Fruit fly (Drosophila melanogaster) whole organism, embryonic: ENCODE data around the gene Ca-Ma2d.
A peak's percentile ranks its signal among the peaks of the same experiment; 100 is the strongest.

ENCODE experiments used
- CG10462 ChIP-seq: fragments of 200-800 bp; sonication (Bioruptor generic); optimal IDR thresholded peaks from 2 replicates; lab custom pipeline; 2016; ENCODE audit warnings: missing biosample characterization, missing genetic modification characterization
- CG11695 ChIP-seq: fragments of 200-800 bp; sonication (Bioruptor generic); IDR thresholded peaks from 3 replicates; pipeline ENCODE4 v1.3.6; 2022; ENCODE audit warnings: missing biosample characterization, missing genetic modification characterization
- CG14050 ChIP-seq: fragments of 200-800 bp; sonication (Bioruptor generic); IDR thresholded peaks from 3 replicates; pipeline ENCODE4 v1.3.6; 2022; ENCODE audit warnings: missing biosample characterization, missing genetic modification characterization
- CG17612 ChIP-seq: fragments of 200-800 bp; sonication (Bioruptor generic); IDR thresholded peaks from 2 replicates; pipeline ENCODE4 v1.3.6; 2022; ENCODE audit warnings: missing biosample characterization, missing genetic modification characterization
- CG18011 ChIP-seq: fragments of 200-800 bp; sonication (Bioruptor generic); optimal IDR thresholded peaks from 2 replicates; lab custom pipeline; 2017; ENCODE audit warnings: missing biosample characterization, missing genetic modification characterization, mild to moderate bottlenecking, moderate library complexity, missing genotype
- CG2199 ChIP-seq: fragments of 200-800 bp; sonication (Bioruptor generic); IDR thresholded peaks from 3 replicates; pipeline ENCODE4 v1.3.6; 2022; ENCODE audit warnings: missing biosample characterization, missing genetic modification characterization
- CG2202 ChIP-seq: fragments of 200-800 bp; sonication (Bioruptor generic); optimal IDR thresholded peaks from 2 replicates; lab custom pipeline; 2018; ENCODE audit warnings: missing biosample characterization, mild to moderate bottlenecking, missing genetic modification characterization
- CG3065 ChIP-seq: fragments of 200-800 bp; sonication (Bioruptor generic); optimal IDR thresholded peaks from 2 replicates; lab custom pipeline; 2016; ENCODE audit warnings: missing biosample characterization, missing genetic modification characterization
- CG31441 ChIP-seq: fragments of 200-800 bp; sonication (Bioruptor generic); IDR thresholded peaks from 2 replicates; pipeline ENCODE4 v1.3.6; 2022; ENCODE audit warnings: missing biosample characterization, missing genetic modification characterization
- CG32767 ChIP-seq: fragments of 200-800 bp; sonication (Bioruptor generic); IDR thresholded peaks from 2 replicates; pipeline ENCODE4 v1.3.6; 2022; ENCODE audit warnings: missing biosample characterization, missing genetic modification characterization
- CG3995 ChIP-seq: fragments of 200-800 bp; sonication (Bioruptor generic); optimal IDR thresholded peaks from 3 replicates; lab custom pipeline; 2016; ENCODE audit warnings: missing biosample characterization, missing genetic modification characterization
- CG4328 ChIP-seq: fragments of 200-800 bp; sonication (Bioruptor generic); optimal IDR thresholded peaks from 3 replicates; lab custom pipeline; 2017; ENCODE audit warnings: missing biosample characterization, missing genetic modification reagents, missing genetic modification characterization
- CG4854 ChIP-seq: fragments of 200-800 bp; sonication (Bioruptor generic); optimal IDR thresholded peaks from 2 replicates; lab custom pipeline; 2016; ENCODE audit warnings: missing biosample characterization, missing genetic modification characterization, inconsistent platforms
- CG6654 ChIP-seq: fragments of 200-800 bp; sonication (Bioruptor generic); optimal IDR thresholded peaks from 2 replicates; lab custom pipeline; 2017; ENCODE audit warnings: missing biosample characterization, mild to moderate bottlenecking, missing genetic modification characterization
- CG7839 ChIP-seq: fragments of 200-800 bp; sonication (Bioruptor generic); optimal IDR thresholded peaks from 3 replicates; lab custom pipeline; 2018; ENCODE audit warnings: missing biosample characterization, mild to moderate bottlenecking, missing genetic modification characterization, moderate library complexity
- D19B ChIP-seq: fragments of 200-800 bp; sonication (Bioruptor generic); optimal IDR thresholded peaks from 2 replicates; lab custom pipeline; 2017; ENCODE audit warnings: missing biosample characterization, mild to moderate bottlenecking, missing genetic modification characterization
- Dad ChIP-seq: fragments of 200-800 bp; sonication (Bioruptor generic); optimal IDR thresholded peaks from 3 replicates; lab custom pipeline; 2016; ENCODE audit warnings: missing biosample characterization, missing genetic modification characterization
- Ets65A ChIP-seq: fragments of 200-800 bp; sonication (Bioruptor generic); peaks from one replicate; lab custom pipeline; 2016; ENCODE audit warnings: missing biosample characterization, missing genetic modification characterization
- H15 ChIP-seq: fragments of 200-800 bp; sonication (Bioruptor generic); IDR thresholded peaks from 3 replicates; pipeline ENCODE4 v1.3.6; 2022; ENCODE audit warnings: missing biosample characterization, missing genetic modification characterization
- Hr51 ChIP-seq, 2 experiments: fragments of 200-800 bp; sonication (Bioruptor generic); optimal IDR thresholded peaks; 2 replicates in 1 of 2; 3 replicates in 1 of 2; lab custom pipeline; 2016 to 2018; ENCODE audit warnings: missing biosample characterization in 2 of 2, missing genetic modification characterization in 2 of 2, mild to moderate bottlenecking in 1 of 2, moderate library complexity in 1 of 2
- Hr78 ChIP-seq, 2 experiments: fragments of 200-800 bp in 1 of 2; fragments of >200 bp in 1 of 2; sonication (Bioruptor generic) in 1 of 2; optimal IDR thresholded peaks; 2 replicates each; lab custom pipeline; 2017 to 2019; ENCODE audit warnings: missing biosample characterization in 2 of 2, missing genetic modification characterization in 2 of 2, mild to moderate bottlenecking in 1 of 2, moderate library complexity in 1 of 2
- MTF-1 ChIP-seq: fragments of 200-800 bp; sonication (Bioruptor generic); optimal IDR thresholded peaks from 2 replicates; lab custom pipeline; 2018; ENCODE audit warnings: missing biosample characterization, mild to moderate bottlenecking, missing genetic modification characterization, borderline replicate concordance
- Med ChIP-seq: fragments of 200-800 bp; sonication (Bioruptor generic); peaks from one replicate; lab custom pipeline; 2016; ENCODE audit warnings: missing biosample characterization, missing genetic modification characterization, mild to moderate bottlenecking, inconsistent platforms, moderate library complexity
- Pdp1 ChIP-seq, 2 experiments: fragments of 200-800 bp; sonication (Bioruptor generic); optimal IDR thresholded peaks; 3 replicates each; lab custom pipeline; 2016; ENCODE audit warnings: missing biosample characterization in 2 of 2, missing genetic modification characterization in 2 of 2, mild to moderate bottlenecking in 1 of 2, moderate library complexity in 1 of 2
- Poxn ChIP-seq: fragments of 200-800 bp; sonication (Bioruptor generic); IDR thresholded peaks from 2 replicates; pipeline ENCODE4 v1.3.6; 2022; ENCODE audit warnings: missing biosample characterization, missing genetic modification characterization
- Sin3A ChIP-seq: fragments of >200 bp; optimal IDR thresholded peaks from 2 replicates; lab custom pipeline; 2018
- YL-1 ChIP-seq: fragments of 200-800 bp; sonication (Bioruptor generic); optimal IDR thresholded peaks from 3 replicates; lab custom pipeline; 2017; ENCODE audit warnings: missing biosample characterization, mild to moderate bottlenecking, missing genetic modification characterization
- az2 ChIP-seq: fragments of 200-800 bp; sonication (Bioruptor generic); optimal IDR thresholded peaks from 3 replicates; lab custom pipeline; 2016; ENCODE audit warnings: missing biosample characterization, missing genetic modification characterization
- ci ChIP-seq: fragments of 200-800 bp; sonication (Bioruptor generic); IDR thresholded peaks from 3 replicates; pipeline ENCODE4 v1.3.6; 2022; ENCODE audit warnings: missing biosample characterization, missing genetic modification characterization
- crp ChIP-seq, 2 experiments: fragments of 200-800 bp; sonication (Bioruptor generic); optimal IDR thresholded peaks; 2 replicates in 1 of 2; 3 replicates in 1 of 2; lab custom pipeline; 2017; ENCODE audit warnings: missing biosample characterization in 2 of 2, missing genetic modification characterization in 2 of 2, mild to moderate bottlenecking in 1 of 2, moderate library complexity in 1 of 2
- ems ChIP-seq: fragments of 200-800 bp; sonication (Bioruptor generic); optimal IDR thresholded peaks from 3 replicates; lab custom pipeline; 2016; ENCODE audit warnings: missing biosample characterization, missing genetic modification characterization
- fd96Cb ChIP-seq: fragments of 200-800 bp; sonication (Bioruptor generic); optimal IDR thresholded peaks from 2 replicates; lab custom pipeline; 2018; ENCODE audit warnings: missing biosample characterization, mild to moderate bottlenecking, missing genetic modification characterization, moderate library complexity
- h ChIP-seq: fragments of >200 bp; optimal IDR thresholded peaks from 2 replicates; lab custom pipeline; 2017
- jumu ChIP-seq: fragments of 200-800 bp; sonication (Bioruptor generic); optimal IDR thresholded peaks from 3 replicates; lab custom pipeline; 2016; ENCODE audit warnings: missing biosample characterization, missing genetic modification characterization
- kah ChIP-seq: fragments of 200-800 bp; sonication (Bioruptor generic); optimal IDR thresholded peaks from 2 replicates; lab custom pipeline; 2018; ENCODE audit warnings: missing biosample characterization, mild to moderate bottlenecking, missing genetic modification characterization
- klu ChIP-seq: fragments of 200-800 bp; sonication (Bioruptor generic); IDR thresholded peaks from 2 replicates; pipeline ENCODE4 v1.3.6; 2022; ENCODE audit warnings: missing biosample characterization, missing genetic modification characterization
- kni ChIP-seq: fragments of 200-800 bp; sonication (Bioruptor generic); optimal IDR thresholded peaks from 3 replicates; lab custom pipeline; 2017; ENCODE audit warnings: mild to moderate bottlenecking, missing biosample characterization, missing genetic modification reagents, missing genetic modification characterization
- lmd ChIP-seq: fragments of 200-800 bp; sonication (Bioruptor generic); IDR thresholded peaks from 2 replicates; pipeline ENCODE4 v1.3.6; 2022; ENCODE audit warnings: missing biosample characterization, missing genetic modification characterization
- lov ChIP-seq, 2 experiments: fragments of 200-800 bp in 1 of 2; fragments of >200 bp in 1 of 2; sonication (Bioruptor generic) in 1 of 2; IDR thresholded peaks in 1 of 2; optimal IDR thresholded peaks in 1 of 2; 2 replicates in 1 of 2; 3 replicates in 1 of 2; pipeline versions ENCODE4 v1.3.6 to Lab custom; 2017 to 2022; ENCODE audit warnings: missing biosample characterization in 1 of 2, missing genetic modification characterization in 1 of 2
- phol ChIP-seq: fragments of 200-800 bp; sonication (Bioruptor generic); optimal IDR thresholded peaks from 3 replicates; lab custom pipeline; 2018; ENCODE audit warnings: missing biosample characterization, mild to moderate bottlenecking, missing genetic modification characterization, moderate library complexity
- prd ChIP-seq, 3 experiments: fragments of >200 bp in 2 of 3; fragments of 200-800 bp in 1 of 3; sonication (Bioruptor generic) in 1 of 3; optimal IDR thresholded peaks in 2 of 3; IDR thresholded peaks in 1 of 3; 2 replicates in 2 of 3; 3 replicates in 1 of 3; pipeline versions ENCODE4 v1.3.6 to Lab custom; 2017 to 2022; ENCODE audit warnings: missing biosample characterization in 1 of 3, missing genetic modification characterization in 1 of 3
- schlank ChIP-seq: fragments of 200-800 bp; sonication (Bioruptor generic); optimal IDR thresholded peaks from 2 replicates; lab custom pipeline; 2018; ENCODE audit warnings: missing biosample characterization, mild to moderate bottlenecking, missing genetic modification characterization
- sim ChIP-seq: fragments of 200-800 bp; sonication (Bioruptor generic); IDR thresholded peaks from 2 replicates; pipeline ENCODE4 v1.3.6; 2022; ENCODE audit warnings: missing biosample characterization, missing genetic modification characterization
- sima ChIP-seq: fragments of 200-800 bp; sonication (Bioruptor generic); optimal IDR thresholded peaks from 2 replicates; lab custom pipeline; 2016; ENCODE audit warnings: missing biosample characterization, missing genetic modification characterization
- ssp ChIP-seq: fragments of 200-800 bp; sonication (Bioruptor generic); IDR thresholded peaks from 2 replicates; pipeline ENCODE4 v1.3.6; 2022; ENCODE audit warnings: missing biosample characterization, missing genetic modification characterization
- tio ChIP-seq: fragments of 200-800 bp; sonication (Bioruptor generic); optimal IDR thresholded peaks from 2 replicates; lab custom pipeline; 2017; ENCODE audit warnings: missing biosample characterization, missing genetic modification characterization, inconsistent platforms
- vvl ChIP-seq: fragments of 200-800 bp; sonication (Bioruptor generic); IDR thresholded peaks from 2 replicates; pipeline ENCODE4 v1.3.6; 2022; ENCODE audit warnings: missing biosample characterization, missing genetic modification characterization
- zfh1 ChIP-seq: fragments of 200-800 bp; sonication (Bioruptor generic); IDR thresholded peaks from 3 replicates; pipeline ENCODE4 v1.3.6; 2022; ENCODE audit warnings: missing biosample characterization, missing genetic modification characterization

The Ca-Ma2d gene

DNA sequence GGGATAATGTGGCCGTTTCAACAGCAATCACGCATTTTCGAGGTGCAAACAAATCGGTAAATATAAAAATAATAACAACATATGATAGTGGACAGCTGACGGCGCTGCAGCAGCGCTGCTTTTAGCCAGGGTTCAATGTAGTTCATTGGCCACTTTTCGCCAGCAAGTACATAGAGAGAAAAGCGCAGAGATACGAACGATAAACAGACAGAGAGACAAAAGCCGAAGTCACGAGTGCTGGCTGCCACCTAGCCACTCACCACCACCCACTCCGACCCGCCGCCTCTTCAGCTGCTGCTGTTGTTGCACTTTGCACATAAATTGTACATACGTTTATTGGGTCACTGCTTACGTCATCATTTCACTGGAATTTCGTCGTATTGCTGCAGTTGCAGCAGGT is 51.6 kb downstream of the Ca-Ma2d start:
- TF ChIP-seq sima (GFP tag; lab: Kevin White, UChicago): no peak
- no peak for TF ChIP-seq prd (optimal IDR thresholded peaks at IDR 0.05; lab: Kevin White, UChicago)
- TF ChIP-seq prd (GFP tag; IDR thresholded peaks at IDR 0.05; lab: Robert Waterston, UW): no peak
- no peak for TF ChIP-seq YL-1 (GFP tag; lab: Kevin White, UChicago)
- no peak for TF ChIP-seq CG7839 (tag; lab: Kevin White, UChicago)
- TF ChIP-seq Pdp1 (GFP tag; optimal IDR thresholded peaks at IDR 0.05; lab: Kevin White, UChicago): peak in 1 of 2 experiments; percentile 44
- no peak for TF ChIP-seq phol (tag; lab: Kevin White, UChicago)
- TF ChIP-seq CG2199 (GFP tag; lab: Robert Waterston, UW): no peak
- no peak for TF ChIP-seq CG3065 (GFP tag; lab: Kevin White, UChicago)
- TF ChIP-seq CG11695: no peak
- no peak for TF ChIP-seq CG10462 (GFP tag; lab: Kevin White, UChicago)
- no peak for TF ChIP-seq lov (optimal IDR thresholded peaks at IDR 0.05; lab: Kevin White, UChicago)
- no peak for TF ChIP-seq lov (GFP tag; IDR thresholded peaks at IDR 0.05; lab: Robert Waterston, UW)
- TF ChIP-seq klu: no peak
- TF ChIP-seq crp (GFP tag; optimal IDR thresholded peaks at IDR 0.05; lab: Kevin White, UChicago): peak; percentile 9 to 33
- peak; percentile 55 for TF ChIP-seq Med (GFP tag; lab: Kevin White, UChicago)
- no peak for TF ChIP-seq vvl (GFP tag; lab: Robert Waterston, UW)
- TF ChIP-seq ci: peak; percentile 53; the same call in 1 of the 3 replicates

DNA sequence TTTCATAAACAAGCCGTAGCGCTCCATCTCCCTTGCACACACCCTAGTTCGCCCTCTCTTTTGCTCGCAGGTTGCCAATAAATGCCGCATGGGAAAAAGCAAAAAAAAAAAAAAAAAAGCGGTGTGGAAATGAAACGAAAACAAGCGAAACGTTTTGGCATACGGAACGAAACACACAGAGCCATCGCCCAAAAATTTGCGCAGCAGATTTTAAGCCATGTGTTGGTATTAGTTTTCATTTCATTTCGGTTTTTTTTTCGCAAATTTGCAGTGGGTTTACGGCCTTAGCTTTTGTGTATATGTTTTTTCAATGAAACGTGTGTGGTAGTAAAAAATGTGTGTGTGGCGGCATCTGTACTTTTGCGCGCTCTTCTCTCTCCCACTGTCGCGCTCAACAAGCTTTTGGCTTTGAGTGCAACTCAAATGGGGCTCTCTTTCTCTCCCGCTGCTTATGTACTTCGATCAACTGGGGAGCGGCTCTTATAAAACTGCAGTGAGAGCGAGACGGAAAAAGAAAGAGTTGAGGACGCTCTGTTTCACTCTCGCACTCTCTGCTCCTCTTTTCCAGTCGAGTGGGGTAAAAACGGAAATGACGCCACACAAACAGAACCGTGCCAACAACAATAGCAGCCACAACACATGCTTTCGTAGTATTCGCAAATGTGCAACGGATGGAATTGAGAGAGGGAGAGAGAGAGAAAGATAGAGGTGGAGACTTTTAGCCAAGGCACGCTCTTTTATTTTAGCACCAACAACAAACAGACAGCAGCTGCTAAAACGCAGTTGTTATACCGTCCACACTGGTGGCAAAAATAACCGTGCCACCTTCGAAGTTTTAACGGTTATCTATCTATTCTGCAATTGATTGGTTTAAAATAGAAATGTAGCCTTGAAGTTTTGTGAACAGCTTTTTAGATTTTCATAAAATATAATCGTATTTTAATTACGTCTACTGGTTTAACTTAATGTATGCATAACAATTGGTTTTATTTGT is 53.3 kb downstream of the Ca-Ma2d start:
- TF ChIP-seq sim (no peak), CG17612 (GFP tag; lab: Robert Waterston, UW) (no peak), CG4854 (peak; percentile 36), Sin3A (lab: Kevin White, UChicago) (no peak), kni (GFP tag; lab: Kevin White, UChicago) (peak; percentile 84), CG3995 (GFP tag; lab: Kevin White, UChicago) (peak; percentile 5), Dad (GFP tag; lab: Kevin White, UChicago) (peak; percentile 31), kah (peak; percentile 53), fd96Cb (tag; lab: Kevin White, UChicago) (peak; percentile 24), H15 (GFP tag; lab: Robert Waterston, UW) (no peak), D19B (GFP tag; lab: Kevin White, UChicago) (peak; percentile 46), CG32767 (GFP tag; lab: Robert Waterston, UW) (no peak), CG6654 (no peak), schlank (peak; percentile 47), zfh1 (GFP tag; lab: Robert Waterston, UW) (no peak), Hr78 (GFP tag; optimal IDR thresholded peaks at IDR 0.05; lab: Kevin White, UChicago) (no peak), Hr51 (GFP tag; optimal IDR thresholded peaks at IDR 0.05; lab: Kevin White, UChicago) (peak; percentile 10 to 72), az2 (no peak), tio (GFP tag; lab: Kevin White, UChicago) (peak; percentile 26), MTF-1 (GFP tag; lab: Kevin White, UChicago) (no peak), CG2202 (tag; lab: Kevin White, UChicago) (no peak), CG14050 (GFP tag; lab: Robert Waterston, UW) (no peak), CG18011 (GFP tag; lab: Kevin White, UChicago) (peak; percentile 32), h (no peak), Poxn (GFP tag; lab: Robert Waterston, UW) (no peak), lmd (GFP tag; lab: Robert Waterston, UW) (no peak), ems (GFP tag; lab: Kevin White, UChicago) (peak; percentile 24), Ets65A (GFP tag; lab: Kevin White, UChicago) (peak; percentile 92), jumu (GFP tag; lab: Kevin White, UChicago) (no peak), CG4328 (peak; percentile 25), ssp (no peak), CG31441 (GFP tag; lab: Robert Waterston, UW) (no peak)
